Fruit fly (Drosophila melanogaster) whole organism, prepupa: ENCODE data around the gene GluProRS.

ENCODE experiments used
- Blimp-1 ChIP-seq: fragments of 200-800 bp; sonication (Bioruptor generic); optimal IDR thresholded peaks from 3 replicates; lab custom pipeline; 2017; ENCODE audit warnings: missing biosample characterization, missing genetic modification characterization, mild to moderate bottlenecking, moderate library complexity, missing genetic modification reagents
- CG11902 ChIP-seq: fragments of 200-800 bp; sonication (Bioruptor generic); optimal IDR thresholded peaks from 3 replicates; lab custom pipeline; 2016; ENCODE audit warnings: missing biosample characterization, missing genetic modification characterization
- CG31627 ChIP-seq: fragments of 200-800 bp; sonication (Bioruptor generic); optimal IDR thresholded peaks from 3 replicates; lab custom pipeline; 2016; ENCODE audit warnings: missing biosample characterization, missing genetic modification characterization
- CG34406 ChIP-seq: fragments of 200-800 bp; sonication (Bioruptor generic); optimal IDR thresholded peaks from 3 replicates; lab custom pipeline; 2016; ENCODE audit warnings: missing biosample characterization, missing genetic modification characterization
- Gug ChIP-seq: fragments of 200-800 bp; sonication (Bioruptor generic); IDR thresholded peaks from 2 replicates; pipeline ENCODE4 v1.3.6; 2022; ENCODE audit warnings: missing biosample characterization, missing genetic modification characterization
- acj6 ChIP-seq: fragments of 200-800 bp; sonication (Bioruptor generic); optimal IDR thresholded peaks from 3 replicates; lab custom pipeline; 2016; ENCODE audit warnings: missing biosample characterization, missing genetic modification characterization
- esn ChIP-seq: fragments of 200-800 bp; sonication (Bioruptor generic); optimal IDR thresholded peaks from 2 replicates; lab custom pipeline; 2016; ENCODE audit warnings: missing biosample characterization, mild to moderate bottlenecking, missing genetic modification characterization, moderate library complexity

- TF ChIP-seq acj6 (GFP tag; lab: Kevin White, UChicago) (no peak), CG34406 (GFP tag; lab: Kevin White, UChicago) (no peak), Gug (GFP tag; lab: Robert Waterston, UW) (no peak), Blimp-1 (no peak), CG31627 (GFP tag; lab: Kevin White, UChicago) (no peak), CG11902 (no peak), esn (GFP tag; lab: Kevin White, UChicago) (no peak)
Measured at dm6 chr3R:23933430-23933683, 24.8 kb downstream of the GluProRS start, which contains the start of gene RpS19b.
